Worm (Caenorhabditis elegans): ENCODE results near the gene zip-12.

The zip-12 gene

DNA sequence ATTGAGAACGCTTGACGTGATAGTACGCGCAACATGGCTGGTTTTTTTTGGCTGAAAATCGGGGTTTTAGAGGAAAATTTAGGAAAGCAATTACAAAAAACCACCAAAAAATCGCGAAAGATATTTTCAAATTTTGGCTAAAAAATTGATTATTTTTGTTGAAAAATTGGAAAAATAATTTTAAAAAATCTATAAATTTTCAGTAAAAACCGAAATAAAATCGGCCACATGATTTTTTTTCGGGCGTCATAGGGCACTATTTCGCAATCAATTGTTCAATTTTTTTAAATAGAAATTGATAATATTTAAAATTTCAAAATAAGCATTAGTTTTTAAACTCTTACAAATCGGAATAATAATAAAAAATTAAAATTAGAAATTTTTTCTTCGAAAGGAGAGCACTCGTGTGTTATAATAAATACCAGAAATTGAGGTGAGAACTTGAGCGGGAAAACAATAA lies 46.1 kb downstream of the zip-12 start, which contains the start of gene glrx-5:
glrx-5 (minus strand) TSS at position 51 of the 460 bp plus-strand sequence.
- TF ChIP-seq T26A5.8 (tag; optimal IDR thresholded peaks at IDR 0.05) (no peak), ceh-79 (tag; optimal IDR thresholded peaks at IDR 0.05) (no peak), dpff-1 (tag; optimal IDR thresholded peaks at IDR 0.05) (no peak), C17E4.6 (GFP tag; IDR thresholded peaks at IDR 0.05) (no peak), mel-28 (tag; optimal IDR thresholded peaks at IDR 0.05; ENCODE audit: borderline replicate concordance) (no peak), F49E8.2 (tag; optimal IDR thresholded peaks at IDR 0.05; ENCODE audit: insufficient read depth) (no peak), cebp-1 (GFP tag; IDR thresholded peaks at IDR 0.05) (peak; percentile 72), cebp-1 (tag; optimal IDR thresholded peaks at IDR 0.05) (peak; percentile 94), F39B2.1 (GFP tag; IDR thresholded peaks at IDR 0.05) (no peak)

DNA sequence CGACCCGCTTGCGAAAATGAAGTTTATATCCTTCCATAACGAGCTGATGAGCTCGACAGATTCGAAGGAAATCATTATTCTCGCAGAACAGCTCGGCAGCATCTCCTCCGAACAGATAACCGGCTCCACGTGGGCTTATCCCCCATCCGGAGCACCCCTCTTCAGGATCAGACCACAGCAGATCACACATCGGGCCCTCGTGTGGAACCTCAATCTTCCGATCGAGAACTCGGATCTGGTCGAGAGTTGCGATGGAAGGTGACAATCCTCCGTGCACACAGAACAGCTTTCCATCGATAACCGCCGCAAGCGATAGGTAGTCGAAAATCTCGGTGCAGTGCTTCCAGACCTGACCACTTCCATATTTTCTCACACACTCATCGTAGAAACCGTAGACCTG lies 47.9 kb downstream of the zip-12 start:
- TF ChIP-seq rcor-1 (GFP tag; IDR thresholded peaks at IDR 0.05), result no peak
- peak; percentile 62 for TF ChIP-seq zfh-2 (GFP tag; conservative IDR thresholded peaks at IDR 0.05)

DNA sequence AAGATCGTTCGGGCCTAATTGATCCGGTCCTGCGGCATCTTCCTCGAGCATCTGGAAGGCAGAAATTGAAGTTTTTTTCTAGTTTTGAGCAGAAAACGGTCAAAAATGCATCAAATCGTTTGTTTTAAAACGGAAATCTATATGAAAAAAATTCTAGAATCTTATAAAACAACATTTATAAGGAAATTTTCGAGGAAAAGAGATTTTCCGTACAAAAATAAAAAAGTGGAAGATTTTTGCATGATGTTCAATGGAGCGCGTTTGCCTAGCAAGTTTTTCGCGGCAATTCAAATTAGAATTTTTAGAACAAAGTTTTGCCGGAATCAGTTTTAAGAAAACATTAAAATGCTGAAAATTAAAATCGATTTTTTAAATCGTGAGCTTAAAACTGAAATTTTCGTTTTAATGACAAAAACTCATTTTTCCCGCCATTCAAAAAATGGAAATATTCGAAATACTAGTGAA lies 49.5 kb downstream of the zip-12 start, which contains the start of gene pph-4.2:
pph-4.2 (minus strand) TSS at position 51 of the 465 bp plus-strand sequence.
- TF ChIP-seq lin-35 (GFP tag; optimal IDR thresholded peaks at IDR 0.05), result peak in 1 of 3 experiments; percentile 81
- peak; percentile 41 for TF ChIP-seq dpl-1 (GFP tag; optimal IDR thresholded peaks at IDR 0.05)
- TF ChIP-seq mcd-1 (GFP tag; IDR thresholded peaks at IDR 0.05), result peak; percentile 84
- TF ChIP-seq Y53G8AR.9 (GFP tag; conservative IDR thresholded peaks at IDR 0.05), result no peak
- TF ChIP-seq efl-1 (GFP tag; optimal IDR thresholded peaks at IDR 0.05), result peak; percentile 59
- no peak for TF ChIP-seq chd-7 (tag; optimal IDR thresholded peaks at IDR 0.05)
- TF ChIP-seq ceh-27 (GFP tag; optimal IDR thresholded peaks at IDR 0.05), result no peak
- peak; percentile 81 for TF ChIP-seq lin-54 (GFP tag; optimal IDR thresholded peaks at IDR 0.05)
